Worm (Caenorhabditis elegans) whole organism, young adult: ENCODE measurements around the gene rab-6.1.
A peak's percentile ranks its signal among the peaks of the same experiment; 100 is the strongest.

Experiments
- B0019.2 ChIP-seq: fragments of 200-800 bp; sonication (Bioruptor generic); conservative IDR thresholded peaks from 2 replicates; pipeline ENCODE4 v1.3.6; 2022; ENCODE audit warnings: missing genetic modification reagents, missing genetic modification characterization, missing compliant biosample characterization
- B0035.1 ChIP-seq: sonication (generic microtip); optimal IDR thresholded peaks from 2 replicates; lab custom pipeline; 2016; ENCODE audit warnings: missing genetic modification characterization, mild to moderate bottlenecking, missing compliant biosample characterization, missing genotype, missing genetic modification reagents
- B0261.1 ChIP-seq: sonication (generic microtip); optimal IDR thresholded peaks from 2 replicates; lab custom pipeline; 2016; ENCODE audit warnings: mild to moderate bottlenecking, missing genetic modification characterization, moderate library complexity, missing compliant biosample characterization
- B0336.3 ChIP-seq: fragments of 200-800 bp; sonication (Bioruptor generic); IDR thresholded peaks from 2 replicates; pipeline ENCODE4 v1.3.6; 2022; ENCODE audit warnings: missing genetic modification characterization, missing compliant biosample characterization
- C06A6.2 ChIP-seq: fragments of 200-800 bp; sonication (Bioruptor generic); conservative IDR thresholded peaks from 2 replicates; pipeline ENCODE4 v1.3.6; 2022; ENCODE audit warnings: missing genetic modification characterization, missing compliant biosample characterization
- F22D6.2 ChIP-seq: sonication (generic microtip); optimal IDR thresholded peaks from 2 replicates; lab custom pipeline; 2016; ENCODE audit warnings: mild to moderate bottlenecking, missing genetic modification characterization, missing compliant biosample characterization
- F33H1.4 ChIP-seq: fragments of 200-800 bp; sonication (Bioruptor generic); IDR thresholded peaks from 2 replicates; pipeline ENCODE4 v1.3.6; 2022; ENCODE audit warnings: missing genetic modification reagents, missing genetic modification characterization, missing compliant biosample characterization
- F49E8.2 ChIP-seq: sonication (generic microtip); optimal IDR thresholded peaks from 3 replicates; lab custom pipeline; 2017; ENCODE audit warnings: missing genetic modification characterization, mild to moderate bottlenecking, missing compliant biosample characterization, antibody characterized with exemption, moderate library complexity; ENCODE audit not compliant: insufficient read depth
- F52B5.7 ChIP-seq: sonication (generic microtip); optimal IDR thresholded peaks from 2 replicates; lab custom pipeline; 2016; ENCODE audit warnings: mild to moderate bottlenecking, missing genetic modification characterization, missing compliant biosample characterization
- T26A5.8 ChIP-seq: sonication (generic microtip); optimal IDR thresholded peaks from 2 replicates; lab custom pipeline; 2016; ENCODE audit warnings: missing genetic modification characterization, missing compliant biosample characterization
- Y53G8AR.9 ChIP-seq: fragments of 200-800 bp; sonication (Bioruptor generic); conservative IDR thresholded peaks from 2 replicates; pipeline ENCODE4 v1.3.6; 2022; ENCODE audit warnings: missing genetic modification reagents, missing genetic modification characterization, missing compliant biosample characterization
- Y79H2A.3 ChIP-seq: fragments of 200-800 bp; sonication (Bioruptor generic); conservative IDR thresholded peaks from 2 replicates; pipeline ENCODE4 v1.3.6; 2022; ENCODE audit warnings: missing genetic modification reagents, missing genetic modification characterization, missing compliant biosample characterization
- Y95B8A.8 ChIP-seq: fragments of 200-800 bp; sonication (Bioruptor generic); IDR thresholded peaks from 2 replicates; pipeline ENCODE4 v1.3.6; 2022; ENCODE audit warnings: missing genetic modification reagents, missing genetic modification characterization, missing compliant biosample characterization
- ama-1 ChIP-seq, 3 experiments: fragments of 150-350 bp in 1 of 3; sonication (generic microtip) in 2 of 3; optimal IDR thresholded peaks; 2 replicates each; lab custom pipeline; 2014 to 2018; ENCODE audit warnings: missing biosample characterization in 2 of 3, missing genetic modification characterization in 2 of 3, missing genetic modification reagents in 2 of 3
- aptf-2 ChIP-seq: fragments of 200-800 bp; sonication (Bioruptor generic); conservative IDR thresholded peaks from 2 replicates; pipeline ENCODE4 v1.3.6; 2022; ENCODE audit warnings: missing genetic modification reagents, missing genetic modification characterization, missing compliant biosample characterization
- aptf-3 ChIP-seq: fragments of 200-800 bp; sonication (Bioruptor generic); IDR thresholded peaks from 2 replicates; pipeline ENCODE4 v1.3.6; 2022; ENCODE audit warnings: missing genetic modification characterization, missing compliant biosample characterization
- attf-5 ChIP-seq: fragments of 200-800 bp; sonication (Bioruptor generic); optimal IDR thresholded peaks from 2 replicates; lab custom pipeline; 2018; ENCODE audit warnings: mild to moderate bottlenecking, missing genetic modification characterization, missing compliant biosample characterization
- cebp-1 ChIP-seq, 2 experiments: fragments of 200-800 bp in 1 of 2; sonication (Bioruptor generic) in 1 of 2; sonication (generic microtip) in 1 of 2; IDR thresholded peaks in 1 of 2; optimal IDR thresholded peaks in 1 of 2; 2 replicates each; pipeline versions ENCODE4 v1.3.6 to Lab custom; 2017 to 2022; ENCODE audit warnings: missing compliant biosample characterization in 2 of 2, missing genetic modification characterization in 2 of 2, mild to moderate bottlenecking in 1 of 2, missing genetic modification reagents in 1 of 2, moderate library complexity in 1 of 2
- ceh-100 ChIP-seq: fragments of 200-800 bp; sonication (Bioruptor generic); IDR thresholded peaks from 2 replicates; pipeline ENCODE4 v1.3.6; 2022; ENCODE audit warnings: missing genetic modification reagents, missing genetic modification characterization, missing compliant biosample characterization
- ceh-58 ChIP-seq: fragments of 200-800 bp; sonication (Bioruptor generic); IDR thresholded peaks from 2 replicates; pipeline ENCODE4 v1.3.6; 2022; ENCODE audit warnings: missing genetic modification characterization, missing compliant biosample characterization
- chd-7 ChIP-seq: sonication (generic microtip); optimal IDR thresholded peaks from 2 replicates; lab custom pipeline; 2016; ENCODE audit warnings: mild to moderate bottlenecking, missing genetic modification characterization, moderate library complexity, missing compliant biosample characterization
- die-1 ChIP-seq: sonication (generic microtip); optimal IDR thresholded peaks from 2 replicates; lab custom pipeline; 2016; ENCODE audit warnings: missing genotype, mild to moderate bottlenecking, missing genetic modification characterization, missing compliant biosample characterization
- gei-17 ChIP-seq: fragments of 200-800 bp; sonication (Bioruptor generic); optimal IDR thresholded peaks from 2 replicates; lab custom pipeline; 2018; ENCODE audit warnings: mild to moderate bottlenecking, missing genetic modification characterization, missing compliant biosample characterization
- him-1 ChIP-seq: sonication (generic microtip); optimal IDR thresholded peaks from 2 replicates; lab custom pipeline; 2016; ENCODE audit warnings: missing genotype, missing genetic modification reagents, missing genetic modification characterization, missing compliant biosample characterization
- hmg-1.2 ChIP-seq: fragments of 200-800 bp; sonication (Bioruptor generic); IDR thresholded peaks from 2 replicates; pipeline ENCODE4 v1.3.6; 2022; ENCODE audit warnings: missing genetic modification reagents, missing genetic modification characterization, missing compliant biosample characterization
- hmg-20 ChIP-seq: fragments of 200-800 bp; sonication (Bioruptor generic); IDR thresholded peaks from 2 replicates; pipeline ENCODE4 v1.3.6; 2022; ENCODE audit warnings: missing genetic modification reagents, missing genetic modification characterization, missing compliant biosample characterization
- hrde-1 ChIP-seq: sonication (generic microtip); optimal IDR thresholded peaks from 2 replicates; lab custom pipeline; 2016; ENCODE audit warnings: missing genetic modification characterization, mild to moderate bottlenecking, missing compliant biosample characterization, moderate library complexity, missing genotype, missing genetic modification reagents, borderline replicate concordance
- hsf-1 ChIP-seq: fragments of 200-800 bp; sonication (Bioruptor generic); IDR thresholded peaks from 2 replicates; pipeline ENCODE4 v1.3.6; 2022; ENCODE audit warnings: missing genetic modification reagents, missing genetic modification characterization, missing compliant biosample characterization
- lin-26 ChIP-seq: fragments of 200-800 bp; sonication (Bioruptor generic); IDR thresholded peaks from 2 replicates; pipeline ENCODE4 v1.3.6; 2022; ENCODE audit warnings: missing genetic modification reagents, missing genetic modification characterization, missing compliant biosample characterization
- lir-1 ChIP-seq: fragments of 200-800 bp; sonication (Bioruptor generic); conservative IDR thresholded peaks from 2 replicates; pipeline ENCODE4 v1.3.6; 2022; ENCODE audit warnings: missing genetic modification reagents, missing genetic modification characterization, missing compliant biosample characterization
- nfya-2 ChIP-seq: fragments of 200-800 bp; sonication (Bioruptor generic); IDR thresholded peaks from 2 replicates; pipeline ENCODE4 v1.3.6; 2022; ENCODE audit warnings: missing genetic modification reagents, missing genetic modification characterization, missing compliant biosample characterization
- nhr-179 ChIP-seq: sonication (generic microtip); optimal IDR thresholded peaks from 2 replicates; lab custom pipeline; 2016; ENCODE audit warnings: mild to moderate bottlenecking, missing genetic modification characterization, missing compliant biosample characterization
- nhr-80 ChIP-seq: sonication (generic microtip); optimal IDR thresholded peaks from 2 replicates; lab custom pipeline; 2016; ENCODE audit warnings: missing genetic modification characterization, missing compliant biosample characterization
- pha-4 ChIP-seq: fragments of 150-350 bp; sonication (generic microtip); optimal IDR thresholded peaks from 2 replicates; lab custom pipeline; 2014; ENCODE audit warnings: missing biosample characterization, missing genetic modification reagents, missing genetic modification characterization
- rcor-1 ChIP-seq: fragments of 200-800 bp; sonication (Bioruptor generic); IDR thresholded peaks from 2 replicates; pipeline ENCODE4 v1.3.6; 2022; ENCODE audit warnings: missing genetic modification reagents, missing genetic modification characterization, missing compliant biosample characterization
- snpc-4 ChIP-seq, 5 experiments: fragments of 150-350 bp in 1 of 5; sonication (generic microtip) in 4 of 5; optimal IDR thresholded peaks; 2 replicates each; lab custom pipeline; 2014 to 2018; ENCODE audit warnings: missing genetic modification characterization in 5 of 5, missing biosample characterization in 3 of 5, antibody characterized with exemption in 2 of 5, mild to moderate bottlenecking in 2 of 5, missing compliant biosample characterization in 2 of 5, missing genotype in 2 of 5, moderate library complexity in 2 of 5, missing genetic modification reagents in 1 of 5
- tlf-1 ChIP-seq: fragments of 200-800 bp; sonication (Bioruptor generic); optimal IDR thresholded peaks from 2 replicates; lab custom pipeline; 2018; ENCODE audit warnings: mild to moderate bottlenecking, missing genetic modification characterization, missing compliant biosample characterization
- unc-130 ChIP-seq: sonication (generic microtip); optimal IDR thresholded peaks from 2 replicates; lab custom pipeline; 2016; ENCODE audit warnings: missing genetic modification reagents, missing genetic modification characterization, missing compliant biosample characterization
- unc-62 ChIP-seq: fragments of 150-350 bp; optimal IDR thresholded peaks from 2 replicates; lab custom pipeline; 2014; ENCODE audit warnings: missing biosample characterization, missing genetic modification reagents, missing genetic modification characterization

rab-6.1 gene

ce11 chrIII:9010047-9010446, 4.3 kb upstream of the rab-6.1 start, which contains the start of gene F59B2.8:
Gene F59B2.8, minus strand, starts transcription at chrIII:9010197.
- TF ChIP-seq lir-1 (GFP tag; lab: Robert Waterston, UW): no peak
- no peak for TF ChIP-seq snpc-4 (GFP tag; optimal IDR thresholded peaks at IDR 0.05; lab: Kevin White, UChicago)
- no peak for TF ChIP-seq snpc-4 (tag; optimal IDR thresholded peaks at IDR 0.05; lab: Kevin White, UChicago)
- no peak for TF ChIP-seq B0261.1
- no peak for TF ChIP-seq gei-17
- no peak for TF ChIP-seq B0035.1 (tag; lab: Kevin White, UChicago)
- no peak for TF ChIP-seq T26A5.8 (tag; lab: Kevin White, UChicago)
- no peak for TF ChIP-seq lin-26
- no peak for TF ChIP-seq hmg-1.2 (GFP tag; lab: Robert Waterston, UW)
- TF ChIP-seq aptf-2: no peak
- no peak for TF ChIP-seq rcor-1 (GFP tag; lab: Robert Waterston, UW)
- no peak for TF ChIP-seq Y53G8AR.9
- TF ChIP-seq die-1 (tag; lab: Kevin White, UChicago): no peak
- no peak for TF ChIP-seq C06A6.2 (GFP tag; lab: Robert Waterston, UW)
- TF ChIP-seq ceh-100 (GFP tag; lab: Robert Waterston, UW): no peak
- TF ChIP-seq chd-7 (tag; lab: Kevin White, UChicago): no peak
- no peak for TF ChIP-seq F33H1.4 (GFP tag; lab: Robert Waterston, UW)
- TF ChIP-seq B0019.2: no peak
- no peak for TF ChIP-seq F22D6.2 (tag; lab: Kevin White, UChicago)
- no peak for TF ChIP-seq nfya-2
- TF ChIP-seq aptf-3 (GFP tag; lab: Robert Waterston, UW): no peak

DNA sequence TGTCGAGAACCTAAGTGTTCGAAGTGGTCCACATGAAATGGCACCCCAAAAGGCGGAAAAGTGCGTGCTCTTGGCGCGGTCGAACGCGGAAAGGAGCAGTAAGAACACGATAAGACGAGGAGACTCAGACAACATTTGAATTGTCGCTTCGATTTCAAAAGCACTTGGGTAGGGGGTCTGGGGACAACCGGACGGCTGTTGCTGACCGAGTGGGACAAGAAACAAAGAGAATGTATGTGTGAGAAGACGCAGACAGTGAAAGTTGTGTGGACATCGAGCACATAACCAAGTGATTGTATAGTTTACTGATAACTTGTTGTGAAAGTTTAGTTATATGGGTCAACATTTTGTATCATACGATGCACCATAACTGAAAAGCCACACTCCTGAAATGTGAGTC, 1.4 kb upstream of the rab-6.1 start:
- peak; percentile 29 for TF ChIP-seq attf-5 (GFP tag; lab: Kevin White, UChicago)
- peak; percentile 46; the same call in 1 of the 2 replicates for TF ChIP-seq cebp-1 (GFP tag; IDR thresholded peaks at IDR 0.05; lab: Robert Waterston, UW)
- no peak for TF ChIP-seq cebp-1 (tag; optimal IDR thresholded peaks at IDR 0.05; lab: Kevin White, UChicago)
- peak; percentile 78 for TF ChIP-seq nhr-80 (tag; lab: Kevin White, UChicago)
- no peak for TF ChIP-seq hmg-20 (GFP tag; lab: Robert Waterston, UW)

- 0 out of 2 replicates have a peak, but pooled peaks have one; percentile 76 for TF ChIP-seq ceh-58 (GFP tag; lab: Robert Waterston, UW)
- TF ChIP-seq die-1 (tag; lab: Kevin White, UChicago): peak; percentile 12
- TF ChIP-seq B0336.3 (GFP tag; lab: Robert Waterston, UW): peak; percentile 59; the same call in 1 of the 2 replicates
- TF ChIP-seq Y95B8A.8 (GFP tag; lab: Robert Waterston, UW): peak; percentile 74; the same call in 1 of the 2 replicates
- TF ChIP-seq lin-26: no peak
- TF ChIP-seq ama-1 (optimal IDR thresholded peaks at IDR 0.05; lab: Kevin White, UChicago): no peak
- peak in 1 of 2 experiments; percentile 44 for TF ChIP-seq ama-1 (GFP tag; optimal IDR thresholded peaks at IDR 0.05; lab: Kevin White, UChicago)
- TF ChIP-seq pha-4 (tag; lab: Kevin White, UChicago): no peak
- peak; percentile 59 for TF ChIP-seq hrde-1 (tag; lab: Kevin White, UChicago)
- TF ChIP-seq nhr-179: no peak
- TF ChIP-seq cebp-1 (GFP tag; IDR thresholded peaks at IDR 0.05; lab: Robert Waterston, UW): no peak
- TF ChIP-seq cebp-1 (tag; optimal IDR thresholded peaks at IDR 0.05; lab: Kevin White, UChicago): peak; percentile 29
- TF ChIP-seq Y53G8AR.9: 0 out of 2 replicates have a peak, but pooled peaks have one; percentile 47
- peak; percentile 26; the same call in 1 of the 2 replicates for TF ChIP-seq hmg-1.2 (GFP tag; lab: Robert Waterston, UW)
- TF ChIP-seq tlf-1 (GFP tag; lab: Kevin White, UChicago): peak; percentile 20
- peak; percentile 41 for TF ChIP-seq him-1 (tag; lab: Kevin White, UChicago)
- TF ChIP-seq F52B5.7: peak; percentile 9
- TF ChIP-seq hsf-1: peak; percentile 5; the same call in 1 of the 2 replicates
- peak; percentile 8 for TF ChIP-seq unc-130 (GFP tag; lab: Kevin White, UChicago)
- peak; percentile 23 for TF ChIP-seq F49E8.2 (tag; lab: Kevin White, UChicago)
- TF ChIP-seq unc-62 (GFP tag; lab: Kevin White, UChicago): no peak
- peak; percentile 63; the same call in 1 of the 2 replicates for TF ChIP-seq Y79H2A.3 (GFP tag; lab: Robert Waterston, UW)
These were observed 1.1 kb downstream of the rab-6.1 start for ce11 chrIII:9004658-9005057.
